Fruit fly (Drosophila melanogaster): Measurements from ENCODE around the gene kay.

DNA sequence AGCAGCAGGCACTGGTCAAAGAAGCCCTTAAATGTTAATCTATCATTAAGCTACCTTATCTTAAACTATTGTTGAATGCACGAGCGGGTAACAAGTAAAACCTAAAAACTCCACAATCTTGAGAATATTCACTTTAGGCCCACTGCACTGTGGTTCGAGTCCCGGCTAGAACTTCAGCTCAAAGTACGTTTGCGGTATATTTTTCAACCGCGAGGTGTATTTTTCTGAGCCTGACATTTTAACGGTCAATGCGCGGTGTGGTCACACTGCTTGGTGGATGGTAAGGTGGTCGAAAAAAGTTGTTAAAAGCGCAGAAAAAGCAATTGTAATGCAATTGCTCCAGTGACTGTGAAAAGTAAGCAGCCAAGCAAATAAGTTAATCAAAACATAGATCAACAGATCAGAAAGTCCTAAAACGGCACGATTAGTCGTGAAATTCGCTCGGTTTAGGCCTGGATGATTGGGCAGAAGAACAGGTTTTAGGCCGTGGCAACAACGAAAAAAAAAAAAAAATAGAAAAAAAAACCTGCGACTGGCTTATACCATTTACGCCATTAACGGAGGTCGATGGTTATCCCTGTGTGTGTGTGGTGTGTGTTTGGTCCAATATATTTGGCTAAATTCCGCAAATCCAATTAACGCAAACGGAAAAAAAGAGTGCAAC, 40.1 kb upstream of the kay start, which contains the start of gene Kul:
- TF ChIP-seq pan (optimal IDR thresholded peaks at IDR 0.05) (no peak), CG8478 (optimal IDR thresholded peaks at IDR 0.05) (no peak), EcR (GFP tag; optimal IDR thresholded peaks at IDR 0.05) (no peak), usp (GFP tag; optimal IDR thresholded peaks at IDR 0.05) (no peak), psq (optimal IDR thresholded peaks at IDR 0.05) (no peak)

Measured in whole organism.